Worm (Caenorhabditis elegans) whole organism, L4 larva: ENCODE results near the gene Y56A3A.30.

Experiments used
- D1046.2 ChIP-seq: fragments of 200-800 bp; sonication (Bioruptor generic); IDR thresholded peaks from 2 replicates; pipeline ENCODE4 v1.3.6; 2022; ENCODE audit warnings: missing genetic modification characterization, missing compliant biosample characterization
- F10B5.3 ChIP-seq: sonication (generic microtip); optimal IDR thresholded peaks from 2 replicates; lab custom pipeline; 2016; ENCODE audit warnings: mild to moderate bottlenecking, missing genetic modification characterization, missing compliant biosample characterization
- R02D3.7 ChIP-seq: fragments of 150-350 bp; sonication (generic microtip); optimal IDR thresholded peaks from 3 replicates; lab custom pipeline; 2014; ENCODE audit warnings: missing biosample characterization, missing genetic modification characterization
- T20F7.1 ChIP-seq: fragments of 200-800 bp; sonication (Bioruptor generic); optimal IDR thresholded peaks from 2 replicates; lab custom pipeline; 2018; ENCODE audit warnings: mild to moderate bottlenecking, missing genetic modification characterization, missing compliant biosample characterization
- Y75B8A.6 ChIP-seq: fragments of 200-800 bp; sonication (Bioruptor generic); IDR thresholded peaks from 2 replicates; pipeline ENCODE4 v1.3.6; 2022; ENCODE audit warnings: missing genetic modification reagents, missing genetic modification characterization, missing compliant biosample characterization
- ZK546.5 ChIP-seq, 2 experiments: sonication (generic microtip); optimal IDR thresholded peaks; 2 replicates each; lab custom pipeline; 2017; ENCODE audit warnings: missing biosample characterization in 2 of 2, missing genetic modification characterization in 2 of 2
- ama-1 ChIP-seq: fragments of 150-350 bp; optimal IDR thresholded peaks from 2 replicates; lab custom pipeline; 2014; ENCODE audit warnings: inconsistent platforms, mixed read lengths
- arid-1 ChIP-seq: fragments of 200-800 bp; sonication (Bioruptor generic); conservative IDR thresholded peaks from 2 replicates; pipeline ENCODE4 v1.3.6; 2022; ENCODE audit warnings: missing genetic modification reagents, missing genetic modification characterization, missing compliant biosample characterization
- attf-4 ChIP-seq: sonication (generic microtip); optimal IDR thresholded peaks from 3 replicates; lab custom pipeline; 2017; ENCODE audit warnings: missing biosample characterization, missing genetic modification characterization
- ceh-20 ChIP-seq: fragments of 200-800 bp; sonication (Bioruptor generic); IDR thresholded peaks from 2 replicates; pipeline ENCODE4 v1.3.6; 2022; ENCODE audit warnings: missing genetic modification reagents, missing genetic modification characterization, missing compliant biosample characterization
- ceh-82 ChIP-seq: sonication (generic microtip); optimal IDR thresholded peaks from 2 replicates; lab custom pipeline; 2017; ENCODE audit warnings: missing biosample characterization, missing genetic modification characterization
- ces-1 ChIP-seq: fragments of 150-350 bp; sonication (generic microtip); optimal IDR thresholded peaks from 4 replicates; lab custom pipeline; 2014; ENCODE audit warnings: missing biosample characterization, missing genetic modification reagents, missing genetic modification characterization
- daf-12 ChIP-seq: fragments of 150-350 bp; optimal IDR thresholded peaks from 2 replicates; lab custom pipeline; 2014; ENCODE audit warnings: missing biosample characterization, missing genetic modification reagents, missing genetic modification characterization
- daf-8 ChIP-seq: fragments of 200-800 bp; sonication (Bioruptor generic); IDR thresholded peaks from 2 replicates; pipeline ENCODE4 v1.3.6; 2022; ENCODE audit warnings: missing genetic modification characterization, missing compliant biosample characterization
- dmd-6 ChIP-seq: fragments of 200-800 bp; sonication (Bioruptor generic); IDR thresholded peaks from 2 replicates; pipeline ENCODE4 v1.3.6; 2022; ENCODE audit warnings: missing genetic modification reagents, missing genetic modification characterization, missing compliant biosample characterization
- dmd-8 ChIP-seq: fragments of 200-800 bp; sonication (Bioruptor generic); IDR thresholded peaks from 2 replicates; pipeline ENCODE4 v1.3.6; 2022; ENCODE audit warnings: missing genetic modification characterization, missing compliant biosample characterization
- dmd-9 ChIP-seq: fragments of 200-800 bp; sonication (Bioruptor generic); IDR thresholded peaks from 2 replicates; pipeline ENCODE4 v1.3.6; 2022; ENCODE audit warnings: missing genetic modification reagents, missing genetic modification characterization, missing compliant biosample characterization
- egl-27 ChIP-seq: sonication (generic microtip); optimal IDR thresholded peaks from 3 replicates; lab custom pipeline; 2017; ENCODE audit warnings: missing biosample characterization, missing genetic modification reagents, missing genetic modification characterization
- egl-43 ChIP-seq: fragments of 200-800 bp; sonication (Bioruptor generic); IDR thresholded peaks from 2 replicates; pipeline ENCODE4 v1.3.6; 2022; ENCODE audit warnings: missing genetic modification reagents, missing genetic modification characterization, missing compliant biosample characterization
- fkh-10 ChIP-seq: fragments of 150-350 bp; optimal IDR thresholded peaks from 2 replicates; lab custom pipeline; 2014; ENCODE audit warnings: missing biosample characterization, missing genetic modification reagents, missing genetic modification characterization
- hif-1 ChIP-seq, 2 experiments: sonication (generic microtip); optimal IDR thresholded peaks; 2 replicates each; lab custom pipeline; 2016 to 2017; ENCODE audit warnings: missing compliant biosample characterization in 2 of 2, missing genetic modification characterization in 2 of 2, missing genetic modification reagents in 2 of 2, missing genotype in 2 of 2, mild to moderate bottlenecking in 1 of 2
- hlh-11 ChIP-seq: fragments of 200-800 bp; sonication (Bioruptor generic); optimal IDR thresholded peaks from 2 replicates; lab custom pipeline; 2018; ENCODE audit warnings: mild to moderate bottlenecking, missing genetic modification characterization, missing compliant biosample characterization
- hmg-1.1 ChIP-seq: fragments of 200-800 bp; sonication (Bioruptor generic); IDR thresholded peaks from 2 replicates; pipeline ENCODE4 v1.3.6; 2022; ENCODE audit warnings: missing genetic modification reagents, missing genetic modification characterization, missing compliant biosample characterization
- jun-1 ChIP-seq: fragments of 150-350 bp; optimal IDR thresholded peaks from 2 replicates; lab custom pipeline; 2014; ENCODE audit warnings: missing biosample characterization, missing genetic modification reagents, missing genetic modification characterization
- lin-29 ChIP-seq: fragments of 200-800 bp; sonication (Bioruptor generic); IDR thresholded peaks from 2 replicates; pipeline ENCODE4 v1.3.6; 2022; ENCODE audit warnings: missing genetic modification reagents, missing genetic modification characterization, missing compliant biosample characterization
- lir-3 ChIP-seq: sonication (generic microtip); optimal IDR thresholded peaks from 2 replicates; lab custom pipeline; 2016; ENCODE audit warnings: mild to moderate bottlenecking, missing genetic modification characterization, missing compliant biosample characterization
- lsy-2 ChIP-seq, 2 experiments: fragments of 150-350 bp in 1 of 2; sonication (generic microtip) in 1 of 2; optimal IDR thresholded peaks; 2 replicates each; lab custom pipeline; 2014 to 2017; ENCODE audit warnings: missing biosample characterization in 2 of 2, missing genetic modification characterization in 2 of 2
- madf-5 ChIP-seq, 2 experiments: fragments of 200-800 bp; sonication (Bioruptor generic); IDR thresholded peaks; 2 replicates each; pipeline ENCODE4 v1.3.6; 2022; ENCODE audit warnings: missing compliant biosample characterization in 2 of 2, missing genetic modification characterization in 2 of 2
- madf-9 ChIP-seq: fragments of 200-800 bp; sonication (Bioruptor generic); conservative IDR thresholded peaks from 2 replicates; pipeline ENCODE4 v1.3.6; 2022; ENCODE audit warnings: missing genetic modification reagents, missing genetic modification characterization, missing compliant biosample characterization
- mdt-29 ChIP-seq: fragments of 200-800 bp; sonication (Bioruptor generic); IDR thresholded peaks from 2 replicates; pipeline ENCODE4 v1.3.6; 2022; ENCODE audit warnings: missing genetic modification reagents, missing genetic modification characterization, missing compliant biosample characterization
- mep-1 ChIP-seq: fragments of 150-350 bp; sonication (generic microtip); optimal IDR thresholded peaks from 3 replicates; lab custom pipeline; 2014; ENCODE audit warnings: missing biosample characterization, missing genetic modification characterization
- mes-2 ChIP-seq: sonication (generic microtip); optimal IDR thresholded peaks from 2 replicates; lab custom pipeline; 2016; ENCODE audit warnings: missing genotype, mild to moderate bottlenecking, missing genetic modification characterization, missing compliant biosample characterization; ENCODE audit not compliant: poor library complexity, severe bottlenecking
- mxl-2 ChIP-seq: fragments of 200-800 bp; sonication (Bioruptor generic); conservative IDR thresholded peaks from 2 replicates; pipeline ENCODE4 v1.3.6; 2022; ENCODE audit warnings: missing genetic modification reagents, missing genetic modification characterization, missing compliant biosample characterization
- nhr-10 ChIP-seq: fragments of 150-350 bp; optimal IDR thresholded peaks from 2 replicates; lab custom pipeline; 2014; ENCODE audit warnings: missing biosample characterization, missing genetic modification characterization
- nhr-111 ChIP-seq: fragments of 200-800 bp; sonication (Bioruptor generic); optimal IDR thresholded peaks from 2 replicates; lab custom pipeline; 2018; ENCODE audit warnings: mild to moderate bottlenecking, missing genetic modification characterization, missing compliant biosample characterization
- nhr-237 ChIP-seq: sonication (generic microtip); optimal IDR thresholded peaks from 2 replicates; lab custom pipeline; 2017; ENCODE audit warnings: missing biosample characterization, missing genetic modification characterization
- nhr-28 ChIP-seq: fragments of 150-350 bp; optimal IDR thresholded peaks from 2 replicates; lab custom pipeline; 2014; ENCODE audit warnings: missing biosample characterization, missing genetic modification characterization
- nhr-41 ChIP-seq: fragments of 200-800 bp; sonication (Bioruptor generic); IDR thresholded peaks from 2 replicates; pipeline ENCODE4 v1.3.6; 2022; ENCODE audit warnings: missing genetic modification reagents, missing genetic modification characterization, missing compliant biosample characterization
- nhr-6 ChIP-seq: fragments of 150-350 bp; optimal IDR thresholded peaks from 2 replicates; lab custom pipeline; 2014; ENCODE audit warnings: missing biosample characterization, missing genetic modification characterization
- nhr-77 ChIP-seq: fragments of 150-350 bp; optimal IDR thresholded peaks from 2 replicates; lab custom pipeline; 2014; ENCODE audit warnings: missing biosample characterization, missing genetic modification characterization
- rbr-2 ChIP-seq: sonication (generic microtip); optimal IDR thresholded peaks from 2 replicates; lab custom pipeline; 2016; ENCODE audit warnings: missing genotype, missing genetic modification characterization, missing compliant biosample characterization
- sdz-12 ChIP-seq: fragments of 200-800 bp; sonication (Bioruptor generic); optimal IDR thresholded peaks from 2 replicates; lab custom pipeline; 2018; ENCODE audit warnings: mild to moderate bottlenecking, missing genetic modification characterization, missing compliant biosample characterization
- snpc-1.2 ChIP-seq: fragments of 200-800 bp; sonication (Bioruptor generic); IDR thresholded peaks from 2 replicates; pipeline ENCODE4 v1.3.6; 2022; ENCODE audit warnings: missing genetic modification reagents, missing genetic modification characterization, missing compliant biosample characterization
- snpc-4 ChIP-seq: fragments of 150-350 bp; optimal IDR thresholded peaks from 2 replicates; lab custom pipeline; 2014; ENCODE audit warnings: missing biosample characterization, missing genetic modification characterization
- tag-97 ChIP-seq: fragments of 200-800 bp; sonication (Bioruptor generic); IDR thresholded peaks from 2 replicates; pipeline ENCODE4 v1.3.6; 2022; ENCODE audit warnings: missing genetic modification characterization, missing compliant biosample characterization
- tra-1 ChIP-seq: fragments of 200-800 bp; sonication (Bioruptor generic); IDR thresholded peaks from 2 replicates; pipeline ENCODE4 v1.3.6; 2022; ENCODE audit warnings: missing genetic modification reagents, missing genetic modification characterization, missing compliant biosample characterization
- unc-130 ChIP-seq: sonication (generic microtip); optimal IDR thresholded peaks from 2 replicates; lab custom pipeline; 2016; ENCODE audit warnings: missing genetic modification reagents, missing genetic modification characterization, missing compliant biosample characterization
- vab-7 ChIP-seq: fragments of 200-800 bp; sonication (Bioruptor generic); IDR thresholded peaks from 2 replicates; pipeline ENCODE4 v1.3.6; 2022; ENCODE audit warnings: missing genetic modification reagents, missing genetic modification characterization, missing compliant biosample characterization
- zag-1 ChIP-seq: fragments of 150-350 bp; optimal IDR thresholded peaks from 2 replicates; lab custom pipeline; 2014; ENCODE audit warnings: missing biosample characterization, missing genetic modification characterization
- zfp-2 ChIP-seq: sonication (generic microtip); optimal IDR thresholded peaks from 2 replicates; lab custom pipeline; 2016; ENCODE audit warnings: mild to moderate bottlenecking, missing genetic modification characterization, missing compliant biosample characterization
- zip-2 ChIP-seq: fragments of 150-350 bp; optimal IDR thresholded peaks from 2 replicates; lab custom pipeline; 2014; ENCODE audit warnings: missing biosample characterization, missing genetic modification characterization

The Y56A3A.30 gene

ce11 chrIII:11946062-11946749 is 32.7 kb downstream of the Y56A3A.30 start:
- TF ChIP-seq mxl-2 = no peak
- TF ChIP-seq nhr-111 (GFP tag; lab: Kevin White, UChicago) = peak; percentile 31
- TF ChIP-seq tag-97 (GFP tag; lab: Robert Waterston, UW) = peak; percentile 91
- peak; percentile 81 for TF ChIP-seq madf-9 (GFP tag; lab: Robert Waterston, UW)
- TF ChIP-seq Y75B8A.6 (GFP tag; lab: Robert Waterston, UW) = no peak
- TF ChIP-seq snpc-1.2 (GFP tag; lab: Robert Waterston, UW) = no peak
- TF ChIP-seq dmd-8 (GFP tag; lab: Robert Waterston, UW) = no peak
- TF ChIP-seq lir-3 (tag; lab: Kevin White, UChicago) = peak; percentile 41
- TF ChIP-seq daf-8 (GFP tag; lab: Robert Waterston, UW) = no peak
- no peak for TF ChIP-seq egl-43 (GFP tag; lab: Robert Waterston, UW)
- peak; percentile 52; the same call in 1 of the 2 replicates for TF ChIP-seq mdt-29 (GFP tag; lab: Robert Waterston, UW)
- TF ChIP-seq snpc-4 (tag; lab: Kevin White, UChicago) = no peak
- TF ChIP-seq ceh-82 (tag; lab: Kevin White, UChicago) = no peak
- TF ChIP-seq sdz-12 (GFP tag; lab: Kevin White, UChicago) = peak; percentile 66
- no peak for TF ChIP-seq nhr-237
- TF ChIP-seq jun-1 (tag; lab: Kevin White, UChicago) = no peak
- peak; percentile 21 for TF ChIP-seq fkh-10 (GFP tag; lab: Kevin White, UChicago)
- TF ChIP-seq mes-2 = peak; percentile 100
- TF ChIP-seq rbr-2 (tag; lab: Kevin White, UChicago) = peak; percentile 73
- TF ChIP-seq mep-1 (tag; lab: Kevin White, UChicago) = peak; percentile 78
- no peak for TF ChIP-seq nhr-10
- TF ChIP-seq zip-2 = no peak
- TF ChIP-seq ces-1 (GFP tag; lab: Kevin White, UChicago) = no peak
- TF ChIP-seq arid-1 = peak; percentile 52; the same call in 1 of the 2 replicates
- TF ChIP-seq lin-29 (GFP tag; lab: Robert Waterston, UW) = no peak
- TF ChIP-seq zfp-2 (tag; lab: Kevin White, UChicago) = peak; percentile 13
- TF ChIP-seq lsy-2 (tag; optimal IDR thresholded peaks at IDR 0.05; lab: Kevin White, UChicago) = peak in 1 of 2 experiments; percentile 93
- no peak for TF ChIP-seq daf-12 (tag; lab: Kevin White, UChicago)
- TF ChIP-seq nhr-28 (tag; lab: Kevin White, UChicago) = no peak
- TF ChIP-seq hlh-11 (tag; lab: Kevin White, UChicago) = peak; percentile 51
- 0 out of 2 replicates have a peak, but pooled peaks have one; percentile 31 for TF ChIP-seq vab-7 (GFP tag; lab: Robert Waterston, UW)
- no peak for TF ChIP-seq ZK546.5 (tag; optimal IDR thresholded peaks at IDR 0.05; lab: Kevin White, UChicago)
- TF ChIP-seq dmd-6 (GFP tag; lab: Robert Waterston, UW) = peak; percentile 73
- no peak for TF ChIP-seq F10B5.3 (tag; lab: Kevin White, UChicago)
- TF ChIP-seq nhr-77 (tag; lab: Kevin White, UChicago) = peak; percentile 3
- TF ChIP-seq tra-1 (GFP tag; lab: Robert Waterston, UW) = peak; percentile 85; the same call in 1 of the 2 replicates
- TF ChIP-seq nhr-6 (tag; lab: Kevin White, UChicago) = no peak
- TF ChIP-seq egl-27 (tag; lab: Kevin White, UChicago) = no peak
- peak; percentile 66 for TF ChIP-seq hmg-1.1 (GFP tag; lab: Robert Waterston, UW)
- no peak for TF ChIP-seq nhr-41 (GFP tag; lab: Robert Waterston, UW)
- no peak for TF ChIP-seq zag-1
- TF ChIP-seq madf-5 (GFP tag; IDR thresholded peaks at IDR 0.05; lab: Robert Waterston, UW) = peak in 1 of 2 experiments; percentile 85; a peak in 1 of 4 replicates
- TF ChIP-seq T20F7.1 (GFP tag; lab: Kevin White, UChicago) = no peak
- peak; percentile 75 for TF ChIP-seq ceh-20 (GFP tag; lab: Robert Waterston, UW)
- TF ChIP-seq dmd-9 (GFP tag; lab: Robert Waterston, UW) = peak; percentile 96
- no peak for TF ChIP-seq attf-4 (tag; lab: Kevin White, UChicago)
- TF ChIP-seq hif-1 (tag; optimal IDR thresholded peaks at IDR 0.05; lab: Kevin White, UChicago) = peak in 1 of 2 experiments; percentile 91
- peak; percentile 93 for TF ChIP-seq unc-130 (GFP tag; lab: Kevin White, UChicago)
- TF ChIP-seq R02D3.7 (tag; lab: Kevin White, UChicago) = no peak
- no peak for TF ChIP-seq ama-1
- TF ChIP-seq D1046.2 (GFP tag; lab: Robert Waterston, UW) = no peak
